Fruit fly (Drosophila melanogaster) whole organism, pupa: ENCODE data around the gene ppk28.
A peak's percentile ranks its signal among the peaks of the same experiment; 100 is the strongest.

Source experiments
- CG12605 ChIP-seq: fragments of 200-800 bp; sonication (Bioruptor generic); IDR thresholded peaks from 2 replicates; pipeline ENCODE4 v1.3.6; 2022; ENCODE audit warnings: missing biosample characterization, missing genetic modification characterization
- CG9948 ChIP-seq: fragments of 200-800 bp; sonication (Bioruptor generic); optimal IDR thresholded peaks from 2 replicates; lab custom pipeline; 2018; ENCODE audit warnings: missing biosample characterization, mild to moderate bottlenecking, missing genetic modification characterization, moderate library complexity
- EcR ChIP-seq: fragments of 200-800 bp; sonication (Bioruptor generic); optimal IDR thresholded peaks from 3 replicates; lab custom pipeline; 2019; ENCODE audit warnings: missing biosample characterization, missing genetic modification characterization, mild to moderate bottlenecking, moderate library complexity, missing genetic modification reagents
- rn ChIP-seq: fragments of 200-800 bp; sonication (Bioruptor generic); IDR thresholded peaks from 2 replicates; pipeline ENCODE4 v1.3.6; 2022; ENCODE audit warnings: missing biosample characterization, missing genetic modification characterization

DNA sequence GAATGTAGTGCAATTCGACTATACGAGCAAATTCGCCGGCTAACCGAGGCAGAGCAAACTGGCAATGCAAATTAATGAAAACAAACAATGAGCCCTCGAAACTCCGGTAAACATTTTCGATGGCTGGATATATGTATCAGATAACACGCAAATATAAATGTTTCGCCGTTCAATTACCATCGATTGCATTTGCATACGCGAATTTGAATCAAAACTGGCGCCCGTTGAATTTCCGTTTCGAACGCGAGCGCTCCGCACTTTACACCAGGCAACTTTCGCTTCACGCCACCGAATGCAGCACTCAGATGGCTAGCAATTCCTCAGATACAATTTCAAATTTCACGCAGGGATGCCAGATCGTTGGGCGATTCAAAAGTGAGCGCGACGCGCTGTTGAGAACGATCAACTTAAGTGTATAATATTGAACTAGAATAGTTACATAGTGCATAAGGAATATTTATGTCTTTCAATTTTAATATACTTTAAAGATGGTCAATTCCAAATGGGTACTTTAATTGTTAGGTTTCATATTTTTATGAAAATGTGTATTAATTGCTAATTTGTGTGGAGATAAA, 22.6 kb upstream of the ppk28 start, which contains the start of gene if:
- TF ChIP-seq rn (GFP tag; lab: Robert Waterston, UW) = no peak
- TF ChIP-seq CG12605 (GFP tag; lab: Robert Waterston, UW) = peak; percentile 22; the same call in 1 of the 2 replicates
- TF ChIP-seq EcR (GFP tag; lab: Kevin White, UChicago) = no peak
- no peak for TF ChIP-seq CG9948
